Fruit fly (Drosophila melanogaster): ENCODE measurements around the gene MED24.
"Not testable (repeated sequence)": the region's sequence is repeated elsewhere in the genome, so short reads cannot be mapped to it uniquely, and the experiment has no call there.

MED24 gene

dm6 chr3L:8202317-8202842 is 11.3 kb downstream of the MED24 start, which contains the start of the genes CG7366 and CG13679:
TSS of gene CG7366 (minus strand) at chr3L:8202417.
TSS of gene CG13679 (plus strand) at chr3L:8202792.
- TF ChIP-seq Sin3A (optimal IDR thresholded peaks at IDR 0.05) = no peak
- TF ChIP-seq ttk (optimal IDR thresholded peaks at IDR 0.05) = no peak
- no peak for TF ChIP-seq psq (optimal IDR thresholded peaks at IDR 0.05)
- TF ChIP-seq h (optimal IDR thresholded peaks at IDR 0.05) = no peak
- TF ChIP-seq insv (optimal IDR thresholded peaks at IDR 0.05) = no peak
- no peak for TF ChIP-seq Myc (optimal IDR thresholded peaks at IDR 0.05)

- TF ChIP-seq h (optimal IDR thresholded peaks at IDR 0.05) (no peak), Sin3A (optimal IDR thresholded peaks at IDR 0.05) (no peak), Myc (optimal IDR thresholded peaks at IDR 0.05) (no peak), psq (optimal IDR thresholded peaks at IDR 0.05) (no peak), ttk (optimal IDR thresholded peaks at IDR 0.05) (no peak), insv (optimal IDR thresholded peaks at IDR 0.05) (no peak)
Observed at dm6 chr3L:8210596-8210995, 19.5 kb downstream of the MED24 start, which contains the start of gene tut. TSS of gene tut (minus strand) at chr3L:8210743.

dm6 chr3L:8211590-8211989 is 20.5 kb downstream of the MED24 start, which contains the start of gene CG8006:
TSS of gene CG8006 (plus strand) at chr3L:8211890.
- no peak for TF ChIP-seq Myc (optimal IDR thresholded peaks at IDR 0.05)
- no peak for TF ChIP-seq ttk (optimal IDR thresholded peaks at IDR 0.05)

dm6 chr3L:8214980-8215379 is 23.9 kb downstream of the MED24 start, which contains the start of gene CG8012:
TSS of gene CG8012 (plus strand) at chr3L:8215280.
- TF ChIP-seq psq (optimal IDR thresholded peaks at IDR 0.05) (no peak), ttk (optimal IDR thresholded peaks at IDR 0.05) (no peak), h (optimal IDR thresholded peaks at IDR 0.05) (no peak), Myc (optimal IDR thresholded peaks at IDR 0.05) (no peak), Sin3A (optimal IDR thresholded peaks at IDR 0.05) (no peak), insv (optimal IDR thresholded peaks at IDR 0.05) (no peak)

dm6 chr3L:8218883-8219282 is 27.8 kb downstream of the MED24 start, which contains the start of gene CG13674:
TSS of gene CG13674 (minus strand) at chr3L:8218983.
- TF ChIP-seq Myc (optimal IDR thresholded peaks at IDR 0.05) (no peak), ttk (optimal IDR thresholded peaks at IDR 0.05) (no peak), h (optimal IDR thresholded peaks at IDR 0.05) (no peak), insv (optimal IDR thresholded peaks at IDR 0.05) (no peak)

- TF ChIP-seq Myc (optimal IDR thresholded peaks at IDR 0.05) (no peak), psq (optimal IDR thresholded peaks at IDR 0.05) (no peak), insv (optimal IDR thresholded peaks at IDR 0.05) (no peak), Sin3A (optimal IDR thresholded peaks at IDR 0.05) (no peak)
Observed at dm6 chr3L:8219687-8220086, 28.6 kb downstream of the MED24 start.

dm6 chr3L:8221835-8222234 is 30.8 kb downstream of the MED24 start, which contains the start of gene CG13678:
TSS of gene CG13678 (plus strand) at chr3L:8222141.
- TF ChIP-seq h (optimal IDR thresholded peaks at IDR 0.05) (no peak), insv (optimal IDR thresholded peaks at IDR 0.05) (no peak), Sin3A (optimal IDR thresholded peaks at IDR 0.05) (no peak), ttk (optimal IDR thresholded peaks at IDR 0.05) (no peak), psq (optimal IDR thresholded peaks at IDR 0.05) (no peak), Myc (optimal IDR thresholded peaks at IDR 0.05) (no peak)

- no peak for TF ChIP-seq psq (optimal IDR thresholded peaks at IDR 0.05)
Observed at dm6 chr3L:8228924-8229323, 37.9 kb downstream of the MED24 start, which contains the start of gene eIF4E3. TSS of gene eIF4E3 (plus strand) at chr3L:8229224.

- not testable (repeated sequence) for TF ChIP-seq insv, Sin3A, psq (optimal IDR thresholded peaks at IDR 0.05)
Observed at dm6 chr3L:8238347-8238746, 47.3 kb downstream of the MED24 start, which contains the start of gene Dscam4. TSS of gene Dscam4 (plus strand) at chr3L:8238647.

- TF ChIP-seq insv (optimal IDR thresholded peaks at IDR 0.05) (no peak), Sin3A (optimal IDR thresholded peaks at IDR 0.05) (no peak), psq (optimal IDR thresholded peaks at IDR 0.05) (no peak), Myc (optimal IDR thresholded peaks at IDR 0.05) (no peak), ttk (optimal IDR thresholded peaks at IDR 0.05) (no peak), h (optimal IDR thresholded peaks at IDR 0.05) (no peak)
Observed at dm6 chr3L:8240501-8240900, 49.4 kb downstream of the MED24 start, which contains the start of gene CG7213. TSS of gene CG7213 (minus strand) at chr3L:8240601.

- TF ChIP-seq h (optimal IDR thresholded peaks at IDR 0.05) = no peak
- TF ChIP-seq psq (optimal IDR thresholded peaks at IDR 0.05) = no peak
- no peak for TF ChIP-seq Myc (optimal IDR thresholded peaks at IDR 0.05)
- no peak for TF ChIP-seq insv (optimal IDR thresholded peaks at IDR 0.05)
- TF ChIP-seq ttk (optimal IDR thresholded peaks at IDR 0.05) = no peak
- no peak for TF ChIP-seq Sin3A (optimal IDR thresholded peaks at IDR 0.05)
Observed at dm6 chr3L:8240932-8241331, 49.9 kb downstream of the MED24 start.
